Worm (Caenorhabditis elegans): ENCODE measurements around the gene nlp-30.
A peak's percentile ranks its signal among the peaks of the same experiment; 100 is the strongest.

nlp-30 gene

DNA sequence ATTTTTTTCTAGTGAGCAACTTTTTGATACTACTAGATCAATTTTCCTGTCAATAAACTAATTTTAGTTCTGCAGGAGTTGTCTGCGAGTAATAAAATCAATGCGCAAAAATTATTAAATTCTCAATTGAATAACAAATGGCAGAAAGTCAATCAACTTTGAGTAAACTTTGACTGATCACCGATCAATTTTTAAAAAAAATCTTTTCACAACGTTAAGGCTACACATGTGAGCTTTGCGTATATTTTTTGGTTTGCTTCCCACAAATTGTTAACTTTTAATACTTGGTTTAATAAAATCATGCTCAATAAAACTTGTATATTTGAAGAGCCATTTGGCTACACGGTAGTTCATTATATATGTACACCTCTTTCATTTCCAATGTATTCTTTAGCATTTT lies 26.1 kb downstream of the nlp-30 start, which contains the start of gene srh-7:
TSS of gene srh-7 (plus strand) at position 301 of the 400 bp plus-strand sequence.
- TF ChIP-seq tab-1 (GFP tag; IDR thresholded peaks at IDR 0.05), result no peak
- no peak for TF ChIP-seq ztf-29 (GFP tag; IDR thresholded peaks at IDR 0.05)
- TF ChIP-seq ztf-23 (GFP tag; IDR thresholded peaks at IDR 0.05), result no peak
- TF ChIP-seq med-1 (GFP tag; optimal IDR thresholded peaks at IDR 0.05; ENCODE audit: insufficient read depth), result no peak
- no peak for TF ChIP-seq ref-1 (GFP tag; conservative IDR thresholded peaks at IDR 0.05)
- TF ChIP-seq flt-1 (GFP tag; IDR thresholded peaks at IDR 0.05), result no peak
- TF ChIP-seq T22C8.4 (GFP tag; IDR thresholded peaks at IDR 0.05), result no peak
- TF ChIP-seq cog-1 (tag; optimal IDR thresholded peaks at IDR 0.05), result no peak
- TF ChIP-seq klf-2 (GFP tag; conservative IDR thresholded peaks at IDR 0.05), result no peak

DNA sequence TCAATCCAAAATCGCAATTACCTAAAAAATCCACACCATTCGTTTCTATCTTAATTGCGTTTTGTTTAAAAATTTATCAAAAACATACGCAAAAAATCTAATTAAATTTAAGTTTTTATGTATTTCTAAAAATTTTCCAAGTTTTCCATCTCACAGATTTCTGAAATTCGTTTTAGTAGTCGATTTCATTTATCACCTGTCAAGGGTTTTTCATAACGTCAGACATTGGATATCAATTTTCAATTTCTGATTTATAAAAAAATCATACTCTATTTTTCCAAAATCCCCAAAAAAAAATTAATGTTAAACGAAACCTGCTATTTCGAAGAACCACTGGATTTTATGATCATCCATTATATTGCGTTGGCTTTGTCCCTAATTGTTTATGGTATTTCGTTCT lies 28.4 kb downstream of the nlp-30 start, which contains the start of gene srh-4:
TSS of gene srh-4 (plus strand) at position 301 of the 400 bp plus-strand sequence.
- TF ChIP-seq ref-1 (GFP tag; conservative IDR thresholded peaks at IDR 0.05) (no peak), klf-2 (GFP tag; conservative IDR thresholded peaks at IDR 0.05) (no peak), T22C8.4 (GFP tag; IDR thresholded peaks at IDR 0.05) (no peak), flt-1 (GFP tag; IDR thresholded peaks at IDR 0.05) (no peak), tab-1 (GFP tag; IDR thresholded peaks at IDR 0.05) (no peak), ztf-23 (GFP tag; IDR thresholded peaks at IDR 0.05) (no peak), med-1 (GFP tag; optimal IDR thresholded peaks at IDR 0.05; ENCODE audit: insufficient read depth) (no peak), ztf-29 (GFP tag; IDR thresholded peaks at IDR 0.05) (no peak), cog-1 (tag; optimal IDR thresholded peaks at IDR 0.05) (no peak)

DNA sequence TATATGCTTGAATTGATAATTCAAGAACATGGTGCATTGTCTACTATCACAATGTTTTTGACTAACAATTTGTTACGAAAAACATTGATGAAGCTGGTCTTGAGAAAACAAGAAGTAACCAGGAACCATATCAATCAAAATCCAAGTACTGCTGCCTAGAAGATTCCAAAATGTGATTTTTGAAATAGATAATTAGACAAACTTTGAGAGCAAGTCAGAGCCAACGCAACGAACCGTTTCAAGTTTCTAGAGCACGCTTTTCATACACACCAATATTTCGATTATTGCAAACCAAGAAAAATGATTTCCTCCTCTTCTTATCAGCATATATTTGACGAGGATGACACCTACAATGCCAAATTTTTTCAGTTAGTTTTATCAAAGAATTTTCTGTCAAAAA lies 35.0 kb downstream of the nlp-30 start, which contains the start of gene srw-89:
TSS of gene srw-89 (plus strand) at position 301 of the 400 bp plus-strand sequence.
- TF ChIP-seq tab-1 (GFP tag; IDR thresholded peaks at IDR 0.05) (no peak), ztf-29 (GFP tag; IDR thresholded peaks at IDR 0.05) (no peak), ztf-23 (GFP tag; IDR thresholded peaks at IDR 0.05) (no peak), klf-2 (GFP tag; conservative IDR thresholded peaks at IDR 0.05) (no peak), ref-1 (GFP tag; conservative IDR thresholded peaks at IDR 0.05) (no peak), cog-1 (tag; optimal IDR thresholded peaks at IDR 0.05) (no peak), flt-1 (GFP tag; IDR thresholded peaks at IDR 0.05) (no peak), T22C8.4 (GFP tag; IDR thresholded peaks at IDR 0.05) (no peak), med-1 (GFP tag; optimal IDR thresholded peaks at IDR 0.05; ENCODE audit: insufficient read depth) (no peak)

DNA sequence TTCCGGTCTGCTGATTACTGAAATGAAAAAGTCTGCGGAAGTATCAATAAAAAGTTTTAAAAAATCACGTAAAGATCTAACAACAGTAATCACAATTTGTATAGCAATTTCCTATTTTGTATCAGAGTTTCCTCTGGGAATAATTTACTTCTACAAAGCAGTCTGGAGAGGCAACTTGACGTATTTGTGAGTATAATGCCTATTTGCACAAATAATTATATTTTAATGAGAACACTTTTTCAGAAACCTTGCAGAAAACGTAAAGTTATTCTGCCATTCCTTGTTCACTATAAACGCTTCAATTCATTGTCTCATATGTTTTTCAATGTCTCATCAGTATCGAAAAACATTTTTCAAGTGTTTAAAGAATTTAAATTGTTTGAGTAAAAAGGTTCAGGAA lies 36.8 kb downstream of the nlp-30 start:
- TF ChIP-seq ztf-23 (GFP tag; IDR thresholded peaks at IDR 0.05), result no peak
- TF ChIP-seq cog-1 (tag; optimal IDR thresholded peaks at IDR 0.05), result no peak
- no peak for TF ChIP-seq ztf-29 (GFP tag; IDR thresholded peaks at IDR 0.05)
- no peak for TF ChIP-seq klf-2 (GFP tag; conservative IDR thresholded peaks at IDR 0.05)
- TF ChIP-seq ref-1 (GFP tag; conservative IDR thresholded peaks at IDR 0.05), result no peak
- TF ChIP-seq flt-1 (GFP tag; IDR thresholded peaks at IDR 0.05), result no peak
- no peak for TF ChIP-seq T22C8.4 (GFP tag; IDR thresholded peaks at IDR 0.05)
- TF ChIP-seq med-1 (GFP tag; optimal IDR thresholded peaks at IDR 0.05; ENCODE audit: insufficient read depth), result no peak
- no peak for TF ChIP-seq tab-1 (GFP tag; IDR thresholded peaks at IDR 0.05)

DNA sequence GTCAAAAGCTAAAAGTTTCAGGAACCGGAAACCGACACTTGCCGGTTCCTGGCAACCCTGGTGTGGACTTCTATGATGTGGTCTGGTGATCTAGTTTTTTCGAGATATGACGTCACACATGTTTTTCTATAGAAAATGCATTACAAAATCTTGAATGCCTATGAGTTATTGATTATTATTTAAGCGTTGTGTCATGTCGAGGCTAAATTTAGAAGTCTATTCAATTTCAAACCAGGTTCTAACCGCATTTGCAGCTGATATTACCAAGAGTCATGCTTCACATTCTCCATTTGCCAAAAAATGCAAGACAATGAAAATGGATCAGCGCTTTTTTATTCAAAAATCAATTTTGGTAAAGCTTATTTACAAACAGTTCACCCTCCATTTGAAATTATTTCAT lies 37.4 kb downstream of the nlp-30 start, which contains the start of gene K09D9.3:
TSS of gene K09D9.3 (plus strand) at position 301 of the 400 bp plus-strand sequence.
- no peak for TF ChIP-seq T22C8.4 (GFP tag; IDR thresholded peaks at IDR 0.05)
- no peak for TF ChIP-seq ref-1 (GFP tag; conservative IDR thresholded peaks at IDR 0.05)
- no peak for TF ChIP-seq ztf-23 (GFP tag; IDR thresholded peaks at IDR 0.05)
- no peak for TF ChIP-seq flt-1 (GFP tag; IDR thresholded peaks at IDR 0.05)
- no peak for TF ChIP-seq cog-1 (tag; optimal IDR thresholded peaks at IDR 0.05)
- no peak for TF ChIP-seq klf-2 (GFP tag; conservative IDR thresholded peaks at IDR 0.05)
- no peak for TF ChIP-seq ztf-29 (GFP tag; IDR thresholded peaks at IDR 0.05)
- no peak for TF ChIP-seq med-1 (GFP tag; optimal IDR thresholded peaks at IDR 0.05; ENCODE audit: insufficient read depth)
- TF ChIP-seq tab-1 (GFP tag; IDR thresholded peaks at IDR 0.05), result no peak

DNA sequence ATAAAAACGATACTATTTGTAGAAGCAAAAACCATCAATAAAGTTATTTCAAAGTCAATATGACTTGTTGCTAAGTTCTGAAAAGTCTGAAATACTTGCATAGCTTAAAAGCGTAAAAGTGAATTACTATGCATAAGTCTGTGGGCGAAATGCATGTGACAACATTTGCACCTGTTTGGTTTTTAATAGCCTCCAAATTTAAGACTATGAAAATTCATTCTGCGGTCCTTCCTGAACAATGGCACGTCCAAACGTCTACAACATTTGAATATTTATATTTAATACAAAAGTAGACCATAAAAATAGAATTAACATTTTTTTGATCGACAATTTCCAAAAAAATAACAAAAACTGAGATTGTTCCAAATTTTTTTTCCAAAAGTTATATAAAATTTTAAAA lies 40.0 kb downstream of the nlp-30 start, which contains the start of gene K09D9.14:
TSS of gene K09D9.14 (minus strand) at position 101 of the 400 bp plus-strand sequence.
- no peak for TF ChIP-seq med-1 (GFP tag; optimal IDR thresholded peaks at IDR 0.05; ENCODE audit: insufficient read depth)
- TF ChIP-seq T22C8.4 (GFP tag; IDR thresholded peaks at IDR 0.05), result no peak
- TF ChIP-seq ref-1 (GFP tag; conservative IDR thresholded peaks at IDR 0.05), result no peak
- TF ChIP-seq cog-1 (tag; optimal IDR thresholded peaks at IDR 0.05), result no peak

DNA sequence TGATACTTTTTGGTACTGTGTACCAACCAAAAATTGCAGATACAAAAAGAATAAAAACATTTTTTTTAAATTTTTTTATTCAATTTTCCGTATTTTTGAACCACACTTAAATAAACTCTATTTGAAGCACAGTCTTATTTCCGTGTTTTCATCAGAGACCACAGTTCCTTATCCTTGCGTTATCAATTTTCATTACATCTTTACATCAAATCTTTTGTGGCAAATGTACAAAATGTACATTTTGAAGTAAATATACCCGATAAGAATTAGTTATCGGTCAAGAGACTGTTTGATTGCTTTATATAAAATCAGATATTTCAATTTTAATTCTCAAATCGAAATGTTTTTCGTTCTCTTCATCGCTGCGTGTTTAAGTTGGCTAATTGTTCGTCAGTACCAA lies 40.5 kb downstream of the nlp-30 start, which contains the start of gene cyp-35A3:
TSS of gene cyp-35A3 (plus strand) at position 301 of the 400 bp plus-strand sequence.
- TF ChIP-seq klf-2 (GFP tag; conservative IDR thresholded peaks at IDR 0.05), result no peak
- no peak for TF ChIP-seq med-1 (GFP tag; optimal IDR thresholded peaks at IDR 0.05; ENCODE audit: insufficient read depth)
- TF ChIP-seq ztf-23 (GFP tag; IDR thresholded peaks at IDR 0.05), result no peak
- no peak for TF ChIP-seq ztf-29 (GFP tag; IDR thresholded peaks at IDR 0.05)
- TF ChIP-seq flt-1 (GFP tag; IDR thresholded peaks at IDR 0.05), result no peak
- TF ChIP-seq tab-1 (GFP tag; IDR thresholded peaks at IDR 0.05), result no peak
- no peak for TF ChIP-seq T22C8.4 (GFP tag; IDR thresholded peaks at IDR 0.05)
- no peak for TF ChIP-seq ref-1 (GFP tag; conservative IDR thresholded peaks at IDR 0.05)
- TF ChIP-seq cog-1 (tag; optimal IDR thresholded peaks at IDR 0.05), result no peak

DNA sequence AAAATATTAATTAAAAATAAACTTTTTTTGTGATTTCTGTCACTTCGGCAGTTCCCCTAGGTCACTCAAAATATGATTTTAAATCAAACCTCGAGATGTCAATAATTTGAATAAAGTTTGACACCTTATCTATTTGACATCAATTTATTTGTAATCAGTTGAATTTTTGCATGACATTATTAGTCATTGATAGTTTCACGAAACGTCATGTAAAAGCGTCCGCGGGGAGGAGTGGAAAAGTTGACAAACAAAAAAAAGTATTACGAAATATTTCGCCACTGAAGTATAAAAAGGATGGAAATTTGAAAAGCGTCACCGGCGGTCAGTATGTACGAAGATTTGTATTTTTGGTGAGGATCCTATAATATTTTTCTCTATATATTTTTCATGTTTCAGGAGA lies 43.0 kb downstream of the nlp-30 start, which contains the start of gene K09D9.1:
TSS of gene K09D9.1 (plus strand) at position 271 of the 400 bp plus-strand sequence.
- TF ChIP-seq flt-1 (GFP tag; IDR thresholded peaks at IDR 0.05) (no peak), cog-1 (tag; optimal IDR thresholded peaks at IDR 0.05) (no peak), T22C8.4 (GFP tag; IDR thresholded peaks at IDR 0.05) (no peak), ztf-29 (GFP tag; IDR thresholded peaks at IDR 0.05) (no peak), ref-1 (GFP tag; conservative IDR thresholded peaks at IDR 0.05) (no peak), ztf-23 (GFP tag; IDR thresholded peaks at IDR 0.05) (no peak), med-1 (GFP tag; optimal IDR thresholded peaks at IDR 0.05; ENCODE audit: insufficient read depth) (no peak), tab-1 (GFP tag; IDR thresholded peaks at IDR 0.05) (no peak), klf-2 (GFP tag; conservative IDR thresholded peaks at IDR 0.05) (no peak)

DNA sequence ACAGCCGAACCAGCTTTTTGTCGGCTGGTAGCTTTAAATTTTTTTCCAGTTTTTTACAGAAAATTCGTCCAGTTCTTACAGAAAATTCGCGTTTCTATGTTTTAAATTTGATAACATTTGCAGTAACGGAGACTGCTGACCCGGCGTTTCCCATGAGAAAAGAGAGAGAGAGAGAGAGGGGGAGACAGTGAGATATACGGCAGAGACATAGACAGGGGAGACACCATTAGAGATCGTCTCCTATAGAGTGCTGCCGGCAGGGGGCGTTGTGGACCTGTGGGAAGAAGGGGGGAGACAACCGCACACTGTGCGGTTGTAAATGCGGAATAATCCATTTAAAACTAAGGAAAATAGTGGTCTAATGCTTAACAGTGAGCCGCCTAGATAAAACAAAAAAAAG lies 47.8 kb downstream of the nlp-30 start:
- 0 out of 2 replicates have a peak, but pooled peaks have one; percentile 4 for TF ChIP-seq ref-1 (GFP tag; conservative IDR thresholded peaks at IDR 0.05)
- no peak for TF ChIP-seq T22C8.4 (GFP tag; IDR thresholded peaks at IDR 0.05)
- TF ChIP-seq klf-2 (GFP tag; conservative IDR thresholded peaks at IDR 0.05), result 0 out of 2 replicates have a peak, but pooled peaks have one; percentile 48
- TF ChIP-seq med-1 (GFP tag; optimal IDR thresholded peaks at IDR 0.05; ENCODE audit: insufficient read depth), result peak; percentile 16

All from whole organism, midembryonic.